Worm (Caenorhabditis elegans): Measurements from ENCODE around the gene Y45F10B.13.

Gene Y45F10B.13

DNA sequence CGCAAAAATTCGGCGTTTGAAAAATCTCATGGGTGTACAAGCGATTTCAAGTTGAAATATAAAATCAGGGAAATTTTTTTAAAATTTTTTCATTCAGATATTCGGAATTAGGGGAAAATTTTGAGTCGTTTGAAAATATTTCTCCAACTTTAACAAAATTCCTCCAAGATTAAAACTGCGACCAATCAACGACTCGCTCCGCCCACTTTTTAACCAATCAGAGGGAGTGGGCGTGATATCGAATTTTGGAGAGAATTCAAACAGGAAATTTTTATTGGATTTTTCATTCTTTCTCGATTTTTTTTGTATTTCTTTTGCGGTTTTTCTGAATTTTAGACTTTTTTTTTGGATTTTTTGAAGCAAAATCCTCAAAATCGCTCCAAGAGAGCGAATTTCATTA, 36.3 kb downstream of the Y45F10B.13 start:
- no peak for TF ChIP-seq syd-9 (tag; optimal IDR thresholded peaks at IDR 0.05)
- peak; percentile 90 for TF ChIP-seq nfya-1 (tag; optimal IDR thresholded peaks at IDR 0.05)
- no peak for TF ChIP-seq tbx-2 (tag; optimal IDR thresholded peaks at IDR 0.05)

DNA sequence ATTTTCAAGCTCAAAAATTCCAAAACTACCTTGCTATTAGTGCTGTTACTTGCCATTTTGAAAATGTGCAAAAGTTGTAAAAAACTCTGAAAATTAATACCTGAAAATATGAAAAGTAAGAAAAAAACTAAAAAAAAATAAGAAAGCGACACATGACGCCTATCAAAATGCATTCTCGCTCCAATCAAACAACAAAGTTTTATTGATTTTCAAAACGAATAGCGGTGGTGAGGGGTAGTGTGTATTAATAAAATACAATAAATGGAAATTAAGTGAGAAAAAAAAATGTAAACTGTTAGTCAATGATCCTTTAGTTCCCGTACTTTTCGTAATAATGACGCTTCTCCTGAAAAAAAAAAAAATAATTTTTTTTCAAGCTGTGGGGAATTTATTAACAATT, 39.7 kb downstream of the Y45F10B.13 start, which contains the start of gene dcap-2:
dcap-2 (minus strand) TSS at position 86 of the 400 bp plus-strand sequence.
- TF ChIP-seq elt-4 (tag; optimal IDR thresholded peaks at IDR 0.05) (no peak), eyg-1 (tag; optimal IDR thresholded peaks at IDR 0.05) (no peak), unc-42 (tag; optimal IDR thresholded peaks at IDR 0.05) (no peak), fax-1 (tag; optimal IDR thresholded peaks at IDR 0.05) (no peak), tbx-7 (tag; optimal IDR thresholded peaks at IDR 0.05) (no peak), ceh-31 (tag; optimal IDR thresholded peaks at IDR 0.05) (no peak), nfya-1 (tag; optimal IDR thresholded peaks at IDR 0.05) (peak; percentile 5), F13H6.1 (tag; optimal IDR thresholded peaks at IDR 0.05) (no peak), ceh-14 (tag; optimal IDR thresholded peaks at IDR 0.05) (no peak), fkh-6 (tag; optimal IDR thresholded peaks at IDR 0.05) (no peak), ahr-1 (tag; optimal IDR thresholded peaks at IDR 0.05) (no peak), ceh-48 (tag; optimal IDR thresholded peaks at IDR 0.05) (peak; percentile 73), ceh-18 (tag; optimal IDR thresholded peaks at IDR 0.05) (no peak), ceh-30 (tag; optimal IDR thresholded peaks at IDR 0.05) (no peak), ttx-3 (tag; optimal IDR thresholded peaks at IDR 0.05) (no peak), fkh-10 (GFP tag; optimal IDR thresholded peaks at IDR 0.05) (no peak), dmd-4 (tag; optimal IDR thresholded peaks at IDR 0.05; ENCODE audit: borderline replicate concordance) (no peak)

DNA sequence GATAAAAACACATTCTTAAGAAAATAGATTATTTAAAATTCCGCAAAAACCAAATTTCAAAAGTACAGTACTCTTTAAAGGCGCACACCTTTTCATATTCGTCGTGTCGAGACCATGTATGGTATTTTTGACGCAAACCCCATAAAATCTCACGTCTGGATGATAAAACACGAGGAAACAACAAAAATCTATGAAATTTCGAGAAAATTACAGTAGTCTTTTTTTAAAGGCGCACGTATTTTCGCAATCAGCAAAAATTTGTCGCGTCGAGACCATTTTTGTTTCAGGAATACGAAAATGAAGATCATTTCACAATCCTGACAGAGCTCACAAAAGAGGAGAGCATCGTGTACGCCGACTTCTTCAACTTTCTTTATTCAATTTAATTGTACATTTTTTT, 48.5 kb downstream of the Y45F10B.13 start:
- no peak for TF ChIP-seq nfya-1 (tag; optimal IDR thresholded peaks at IDR 0.05)

DNA sequence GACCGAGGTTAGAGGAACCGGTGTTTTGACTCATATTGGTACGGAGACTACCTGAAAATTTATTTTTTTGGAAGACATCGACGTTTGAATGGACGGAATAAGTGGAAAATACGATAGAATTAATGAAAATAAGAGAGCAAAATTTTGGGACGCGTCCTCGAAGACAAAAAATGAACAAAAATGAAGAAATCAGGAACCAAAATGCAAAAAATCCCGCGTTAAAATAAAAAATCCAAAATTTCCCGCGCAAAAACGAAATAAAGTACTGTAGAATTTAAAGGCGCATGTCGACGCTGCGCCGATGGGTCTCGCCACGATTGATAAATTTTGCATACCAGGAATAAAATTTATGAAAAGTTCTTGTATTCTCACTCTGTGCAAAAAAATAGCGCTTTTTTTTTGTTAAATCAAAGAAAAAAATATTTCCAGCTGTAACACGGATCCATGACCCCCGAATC, 49.4 kb downstream of the Y45F10B.13 start, which contains the start of gene puf-3:
puf-3 (minus strand) TSS at position 51 of the 458 bp plus-strand sequence.
- TF ChIP-seq ets-4 (tag; optimal IDR thresholded peaks at IDR 0.05) (no peak), nhr-232 (tag; optimal IDR thresholded peaks at IDR 0.05) (no peak), ztf-16 (tag; optimal IDR thresholded peaks at IDR 0.05) (no peak), ceh-2 (tag; optimal IDR thresholded peaks at IDR 0.05) (no peak), ceh-14 (tag; optimal IDR thresholded peaks at IDR 0.05) (no peak), K09A11.1 (tag; optimal IDR thresholded peaks at IDR 0.05; ENCODE audit: insufficient read depth) (no peak), tbx-2 (tag; optimal IDR thresholded peaks at IDR 0.05) (no peak), hlh-6 (tag; optimal IDR thresholded peaks at IDR 0.05) (no peak), ceh-30 (tag; optimal IDR thresholded peaks at IDR 0.05) (no peak), ceh-18 (tag; optimal IDR thresholded peaks at IDR 0.05) (no peak), fkh-6 (tag; optimal IDR thresholded peaks at IDR 0.05) (no peak), ceh-22 (tag; optimal IDR thresholded peaks at IDR 0.05) (no peak), C08G9.2 (tag; optimal IDR thresholded peaks at IDR 0.05) (no peak), zip-5 (tag; optimal IDR thresholded peaks at IDR 0.05) (no peak), ama-1 (optimal IDR thresholded peaks at IDR 0.05) (no peak), hlh-30 (tag; optimal IDR thresholded peaks at IDR 0.05; ENCODE audit: insufficient read depth) (no peak), ceh-31 (tag; optimal IDR thresholded peaks at IDR 0.05) (no peak), ttx-3 (tag; optimal IDR thresholded peaks at IDR 0.05) (no peak), F13H6.1 (tag; optimal IDR thresholded peaks at IDR 0.05) (no peak)

DNA sequence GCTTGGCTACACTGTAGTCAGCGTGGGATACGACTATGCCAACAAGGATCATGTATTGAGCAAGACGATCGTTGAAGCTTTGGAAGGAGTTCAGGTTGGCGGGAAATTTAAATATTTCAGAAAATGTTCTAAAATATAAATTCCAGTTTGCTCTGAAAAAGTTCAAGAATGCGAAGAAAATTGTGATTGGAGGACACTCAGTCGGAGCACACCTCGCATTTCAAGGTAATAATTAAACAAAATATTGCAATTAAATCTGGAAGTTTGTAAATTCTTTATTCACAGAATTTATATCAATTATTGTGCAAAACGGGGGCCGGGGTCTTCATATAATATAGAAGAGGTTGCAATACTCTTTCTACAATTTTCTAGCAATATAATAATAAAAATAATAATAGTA, 51.5 kb downstream of the Y45F10B.13 start:
- TF ChIP-seq unc-86 (tag; optimal IDR thresholded peaks at IDR 0.05) (no peak), gmeb-2 (tag; optimal IDR thresholded peaks at IDR 0.05) (no peak), T23F11.4 (GFP tag; optimal IDR thresholded peaks at IDR 0.05) (no peak), ets-4 (tag; optimal IDR thresholded peaks at IDR 0.05) (no peak), elt-2 (tag; optimal IDR thresholded peaks at IDR 0.05) (no peak), fax-1 (tag; optimal IDR thresholded peaks at IDR 0.05) (no peak), pha-4 (tag; optimal IDR thresholded peaks at IDR 0.05) (no peak), dmd-4 (tag; optimal IDR thresholded peaks at IDR 0.05; ENCODE audit: borderline replicate concordance) (no peak), pha-2 (tag; optimal IDR thresholded peaks at IDR 0.05) (no peak), tbx-7 (tag; optimal IDR thresholded peaks at IDR 0.05) (no peak), ceh-6 (GFP tag; optimal IDR thresholded peaks at IDR 0.05) (no peak)
